Worm (Caenorhabditis elegans): ENCODE results near the gene spe-42.

spe-42 gene

DNA sequence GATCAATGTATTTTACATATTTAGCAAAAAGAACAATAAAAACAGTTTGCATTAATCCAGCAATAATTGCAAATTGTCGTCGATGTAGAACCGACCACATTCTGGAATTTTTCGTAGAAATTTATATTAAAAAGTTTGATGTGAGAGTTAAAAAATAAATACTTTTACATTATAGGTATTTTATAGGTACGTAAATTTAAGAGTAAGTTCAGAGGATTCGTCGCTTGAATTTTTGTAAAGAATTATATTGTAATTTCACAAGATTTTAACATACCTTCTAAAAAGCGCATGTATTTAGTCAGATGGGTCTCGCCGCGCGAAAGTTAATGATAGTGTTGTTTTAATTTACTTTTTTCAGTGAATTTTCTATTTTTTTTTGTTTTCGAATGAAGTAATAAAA is 6.7 kb downstream of the spe-42 start, which contains the start of gene rhr-2:
rhr-2 (minus strand) TSS at position 101 of the 400 bp plus-strand sequence.
- TF ChIP-seq flt-1 (GFP tag; IDR thresholded peaks at IDR 0.05) (no peak), F13C5.2 (tag; optimal IDR thresholded peaks at IDR 0.05) (no peak), tbx-11 (GFP tag; IDR thresholded peaks at IDR 0.05) (no peak), sea-1 (GFP tag; conservative IDR thresholded peaks at IDR 0.05) (no peak), pes-1 (GFP tag; IDR thresholded peaks at IDR 0.05) (no peak), aly-1 (tag; optimal IDR thresholded peaks at IDR 0.05) (no peak), ceh-13 (GFP tag; optimal IDR thresholded peaks at IDR 0.05) (no peak), ama-1 (optimal IDR thresholded peaks at IDR 0.05) (no peak), ceh-36 (tag; optimal IDR thresholded peaks at IDR 0.05) (no peak), hmg-4 (GFP tag; optimal IDR thresholded peaks at IDR 0.05) (no peak)

DNA sequence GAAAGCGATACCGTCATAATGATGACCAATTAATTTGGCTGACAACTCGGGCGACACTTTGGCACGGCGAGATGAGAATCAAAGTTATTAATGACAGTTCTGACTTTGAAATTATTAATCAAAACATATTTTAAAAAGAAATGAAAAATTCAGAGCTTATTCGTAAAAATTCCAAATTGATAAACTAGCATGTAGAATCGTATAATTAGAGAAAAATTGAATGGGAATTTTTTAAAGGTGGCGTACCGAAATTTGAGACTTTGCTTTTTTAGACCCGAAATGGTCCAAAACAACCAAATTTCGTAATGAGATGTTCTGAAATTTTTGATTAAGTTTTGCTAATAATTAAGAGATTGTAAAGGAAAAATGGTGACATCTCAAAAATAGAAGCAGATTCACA is 10.8 kb downstream of the spe-42 start, which contains the start of gene daf-11:
daf-11 (minus strand) TSS at position 101 of the 400 bp plus-strand sequence.
- TF ChIP-seq F13C5.2 (tag; optimal IDR thresholded peaks at IDR 0.05) (no peak), sea-1 (GFP tag; conservative IDR thresholded peaks at IDR 0.05) (no peak), ama-1 (optimal IDR thresholded peaks at IDR 0.05) (no peak), ceh-36 (tag; optimal IDR thresholded peaks at IDR 0.05) (no peak), ets-7 (tag; optimal IDR thresholded peaks at IDR 0.05) (no peak), hnd-1 (tag; optimal IDR thresholded peaks at IDR 0.05) (no peak), pes-1 (GFP tag; IDR thresholded peaks at IDR 0.05) (no peak), aly-1 (tag; optimal IDR thresholded peaks at IDR 0.05) (no peak)

DNA sequence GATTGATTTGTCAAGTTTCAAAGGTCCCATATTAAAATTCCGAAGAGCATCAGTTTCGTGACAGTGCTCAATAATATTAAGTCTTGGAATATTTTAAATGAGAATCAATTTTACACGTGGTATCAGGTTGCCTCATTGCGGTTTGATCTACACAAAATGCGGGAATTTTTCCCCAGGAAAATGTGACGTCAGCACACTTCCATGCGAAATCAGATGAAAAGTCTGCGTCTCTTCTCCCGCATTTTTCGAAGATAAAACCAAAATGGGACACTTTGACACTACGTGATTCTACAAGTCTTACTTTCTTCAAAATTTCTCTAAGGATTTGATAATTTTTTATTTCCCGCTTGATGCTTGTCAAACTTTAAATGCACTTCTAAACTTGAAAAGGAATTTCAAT is 13.9 kb downstream of the spe-42 start:
- TF ChIP-seq aly-1 (tag; optimal IDR thresholded peaks at IDR 0.05), result no peak
- no peak for TF ChIP-seq pes-1 (GFP tag; IDR thresholded peaks at IDR 0.05)
- no peak for TF ChIP-seq tra-4 (tag; optimal IDR thresholded peaks at IDR 0.05)
- TF ChIP-seq flt-1 (GFP tag; IDR thresholded peaks at IDR 0.05), result no peak
- TF ChIP-seq hmbx-1 (tag; optimal IDR thresholded peaks at IDR 0.05), result no peak
- TF ChIP-seq scrt-1 (GFP tag; IDR thresholded peaks at IDR 0.05), result no peak

DNA sequence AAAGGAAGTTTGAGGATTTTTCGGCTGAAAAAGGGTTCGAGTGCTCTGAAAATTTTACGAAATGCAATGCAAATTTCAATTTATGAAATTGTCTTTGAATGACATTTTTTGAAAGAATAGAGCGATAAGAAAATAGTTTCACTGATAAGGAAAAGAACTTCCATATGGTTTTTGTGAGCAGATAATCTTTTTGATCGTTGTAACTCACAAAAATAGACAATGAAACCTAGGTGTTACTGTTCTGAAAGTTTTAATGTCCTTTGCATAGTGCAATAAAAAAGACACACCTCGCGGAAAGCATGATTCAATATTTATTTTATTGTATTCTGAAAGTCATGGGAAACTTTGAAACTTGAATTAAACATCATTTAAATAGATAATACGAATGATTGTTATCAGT is 19.9 kb downstream of the spe-42 start:
- no peak for TF ChIP-seq ama-1 (optimal IDR thresholded peaks at IDR 0.05)
- TF ChIP-seq tra-4 (tag; optimal IDR thresholded peaks at IDR 0.05), result no peak
- no peak for TF ChIP-seq B0310.2 (tag; optimal IDR thresholded peaks at IDR 0.05)
- TF ChIP-seq hnd-1 (tag; optimal IDR thresholded peaks at IDR 0.05), result no peak
- TF ChIP-seq scrt-1 (GFP tag; IDR thresholded peaks at IDR 0.05), result no peak
- TF ChIP-seq pes-1 (GFP tag; IDR thresholded peaks at IDR 0.05), result no peak
- no peak for TF ChIP-seq flt-1 (GFP tag; IDR thresholded peaks at IDR 0.05)
- TF ChIP-seq tbx-11 (GFP tag; IDR thresholded peaks at IDR 0.05), result no peak
- no peak for TF ChIP-seq F13C5.2 (tag; optimal IDR thresholded peaks at IDR 0.05)
- no peak for TF ChIP-seq ceh-36 (tag; optimal IDR thresholded peaks at IDR 0.05)
- no peak for TF ChIP-seq hmbx-1 (tag; optimal IDR thresholded peaks at IDR 0.05)
- no peak for TF ChIP-seq sea-1 (GFP tag; conservative IDR thresholded peaks at IDR 0.05)
- no peak for TF ChIP-seq hmg-4 (GFP tag; optimal IDR thresholded peaks at IDR 0.05)

DNA sequence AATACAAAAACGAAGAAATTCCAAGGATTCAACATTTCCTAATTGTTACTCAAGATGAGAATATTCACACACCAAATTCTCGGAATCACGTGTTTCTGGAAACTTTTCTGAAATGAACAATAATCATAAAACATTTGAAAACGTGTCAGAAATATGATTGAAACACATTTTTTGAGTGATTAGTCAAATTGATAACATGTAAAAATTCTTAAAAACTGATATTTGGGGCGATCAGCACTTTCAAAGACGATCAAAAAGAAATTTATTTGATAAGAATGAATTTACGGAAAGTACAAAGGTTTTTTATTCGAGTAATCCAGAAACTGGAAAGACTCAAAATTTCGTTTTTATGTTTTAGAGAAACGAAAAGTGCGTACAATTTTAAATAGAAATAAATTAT is 21.0 kb downstream of the spe-42 start, which contains the start of gene tre-3:
tre-3 (minus strand) TSS at position 107 of the 400 bp plus-strand sequence.
- TF ChIP-seq tbx-11 (GFP tag; IDR thresholded peaks at IDR 0.05), result no peak
- no peak for TF ChIP-seq sea-1 (GFP tag; conservative IDR thresholded peaks at IDR 0.05)
- no peak for TF ChIP-seq ceh-13 (GFP tag; optimal IDR thresholded peaks at IDR 0.05)
- TF ChIP-seq flt-1 (GFP tag; IDR thresholded peaks at IDR 0.05), result no peak
- no peak for TF ChIP-seq aly-1 (tag; optimal IDR thresholded peaks at IDR 0.05)
- no peak for TF ChIP-seq ama-1 (optimal IDR thresholded peaks at IDR 0.05)
- TF ChIP-seq B0310.2 (tag; optimal IDR thresholded peaks at IDR 0.05), result no peak
- no peak for TF ChIP-seq ceh-36 (tag; optimal IDR thresholded peaks at IDR 0.05)
- no peak for TF ChIP-seq ets-7 (tag; optimal IDR thresholded peaks at IDR 0.05)
- TF ChIP-seq pes-1 (GFP tag; IDR thresholded peaks at IDR 0.05), result no peak
- TF ChIP-seq tra-4 (tag; optimal IDR thresholded peaks at IDR 0.05), result no peak
- TF ChIP-seq hnd-1 (tag; optimal IDR thresholded peaks at IDR 0.05), result no peak

DNA sequence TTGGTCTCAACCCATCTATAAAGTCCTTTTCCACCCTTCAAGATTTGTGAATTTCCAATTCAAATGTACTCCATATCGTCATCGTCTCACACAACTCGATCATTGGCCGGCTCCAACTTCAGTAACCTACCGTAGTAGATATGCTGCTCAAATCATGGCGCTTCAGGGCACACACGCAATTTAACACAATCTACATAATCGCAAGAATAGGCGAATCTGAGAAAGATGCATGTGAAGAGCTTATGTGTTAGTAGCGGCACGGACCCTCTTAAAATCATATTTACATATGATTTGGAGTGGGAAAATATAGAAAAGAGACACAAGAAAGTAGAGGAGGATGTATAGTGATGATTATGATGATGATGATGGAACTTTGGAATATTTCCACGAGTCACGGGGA is 25.0 kb downstream of the spe-42 start:
- no peak for TF ChIP-seq tra-4 (tag; optimal IDR thresholded peaks at IDR 0.05)

DNA sequence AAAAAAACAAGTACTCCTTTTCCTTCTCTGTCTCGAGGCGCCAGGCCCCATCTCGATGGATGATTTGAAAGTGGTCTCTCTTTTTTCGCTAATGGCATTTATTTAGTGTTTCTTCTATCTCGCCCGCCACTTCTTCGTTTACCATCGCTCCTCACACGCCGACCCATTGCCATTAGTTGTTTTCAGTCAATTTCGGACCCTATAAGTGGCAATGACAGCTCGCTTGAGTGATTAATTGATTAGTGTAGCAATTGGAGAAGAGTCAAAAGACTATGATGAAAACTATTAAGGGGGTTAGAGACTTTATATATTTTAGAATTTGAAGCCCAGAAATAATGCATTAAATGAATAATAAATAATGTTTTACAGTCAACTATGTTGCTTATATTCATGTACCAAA is 30.4 kb downstream of the spe-42 start:
- TF ChIP-seq sea-1 (GFP tag; conservative IDR thresholded peaks at IDR 0.05) (no peak), F13C5.2 (tag; optimal IDR thresholded peaks at IDR 0.05) (no peak), ama-1 (optimal IDR thresholded peaks at IDR 0.05) (no peak), pes-1 (GFP tag; IDR thresholded peaks at IDR 0.05) (no peak), scrt-1 (GFP tag; IDR thresholded peaks at IDR 0.05) (no peak)

DNA sequence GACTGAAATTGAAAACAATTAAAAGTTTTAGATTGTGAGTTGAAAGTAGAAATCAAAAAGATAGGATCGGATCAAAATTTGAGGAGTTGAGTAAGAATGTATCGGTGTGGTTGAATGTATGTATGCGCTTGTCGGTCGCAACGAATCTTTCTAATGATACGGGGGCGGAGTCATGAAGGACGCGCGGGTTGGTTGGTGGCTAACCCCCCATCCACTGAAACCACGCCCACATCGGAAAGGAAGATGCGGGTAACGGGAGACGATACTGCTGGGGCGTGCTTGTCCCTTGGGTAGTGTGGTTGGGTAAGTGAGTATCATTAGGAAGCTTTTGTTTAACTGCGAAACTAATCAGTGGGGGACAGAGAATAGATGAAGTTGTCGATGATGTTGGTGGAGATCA is 31.4 kb downstream of the spe-42 start, which contains the start of gene ceh-32:
ceh-32 (minus strand) TSS at position 2 of the 400 bp plus-strand sequence.
- peak; percentile 1 for TF ChIP-seq F13C5.2 (tag; optimal IDR thresholded peaks at IDR 0.05)
- TF ChIP-seq aly-1 (tag; optimal IDR thresholded peaks at IDR 0.05), result no peak

DNA sequence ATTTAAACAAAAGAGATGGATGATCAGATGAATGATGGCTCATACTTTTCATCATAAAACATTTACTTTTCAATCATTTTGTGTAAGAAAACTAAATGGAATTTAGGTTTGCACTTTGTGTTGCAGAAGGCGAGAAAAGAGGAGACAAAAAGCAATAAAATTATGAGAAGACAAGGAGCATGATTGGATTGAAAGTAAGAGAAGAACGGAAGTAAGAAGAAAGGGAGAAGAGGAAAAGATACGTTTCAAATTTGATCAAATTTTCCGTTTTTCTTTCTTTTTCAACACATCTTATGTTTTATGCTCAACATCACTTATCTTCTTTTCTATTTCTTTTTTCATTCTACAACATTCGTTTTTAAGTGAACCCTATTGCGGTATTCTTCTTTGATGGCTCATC is 32.1 kb downstream of the spe-42 start:
- TF ChIP-seq sea-1 (GFP tag; conservative IDR thresholded peaks at IDR 0.05) (no peak), hmg-4 (GFP tag; optimal IDR thresholded peaks at IDR 0.05) (no peak), F13C5.2 (tag; optimal IDR thresholded peaks at IDR 0.05) (no peak)

DNA sequence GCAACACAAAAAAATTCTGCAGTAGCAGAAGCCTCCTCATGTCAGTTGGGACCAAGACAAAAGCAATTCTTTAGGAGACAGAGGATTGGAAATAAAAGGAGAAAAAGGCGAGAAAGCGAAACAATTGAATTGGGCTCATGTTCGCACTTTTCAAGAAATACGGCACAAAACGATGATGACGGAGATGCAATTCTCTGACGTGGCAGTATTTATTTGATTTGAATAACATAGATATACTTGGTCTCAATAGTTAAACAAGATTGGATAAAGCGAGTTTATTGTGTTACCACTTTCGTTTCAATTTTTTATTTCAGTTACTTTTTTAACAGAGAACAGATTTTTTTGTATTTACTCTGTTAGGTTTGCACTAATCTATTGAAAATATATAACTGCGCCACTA is 39.3 kb downstream of the spe-42 start:
- TF ChIP-seq pes-1 (GFP tag; IDR thresholded peaks at IDR 0.05) (no peak), ets-7 (tag; optimal IDR thresholded peaks at IDR 0.05) (no peak)

Measured in whole organism, early embryonic.